Worm (Caenorhabditis elegans) whole organism, late embryonic: ENCODE data around the gene ergi-3.

Experiments
- C38D4.7 ChIP-seq: fragments of 200-800 bp; sonication (Bioruptor generic); optimal IDR thresholded peaks from 2 replicates; lab custom pipeline; 2018; ENCODE audit warnings: mild to moderate bottlenecking, missing genetic modification characterization, moderate library complexity, missing compliant biosample characterization
- ceh-18 ChIP-seq: sonication (generic microtip); optimal IDR thresholded peaks from 2 replicates; lab custom pipeline; 2016; ENCODE audit warnings: missing genetic modification characterization, missing compliant biosample characterization
- ceh-19 ChIP-seq: fragments of 200-800 bp; sonication (Bioruptor generic); optimal IDR thresholded peaks from 2 replicates; lab custom pipeline; 2018; ENCODE audit warnings: mild to moderate bottlenecking, missing genetic modification characterization, missing compliant biosample characterization
- ceh-22 ChIP-seq: sonication (generic microtip); optimal IDR thresholded peaks from 2 replicates; lab custom pipeline; 2017; ENCODE audit warnings: missing biosample characterization, missing genetic modification characterization
- ceh-31 ChIP-seq: sonication (generic microtip); optimal IDR thresholded peaks from 2 replicates; lab custom pipeline; 2016; ENCODE audit warnings: missing genetic modification characterization, missing compliant biosample characterization
- ceh-34 ChIP-seq: sonication (generic microtip); optimal IDR thresholded peaks from 2 replicates; lab custom pipeline; 2016; ENCODE audit warnings: mild to moderate bottlenecking, missing genetic modification characterization, missing compliant biosample characterization
- ceh-48 ChIP-seq: sonication (generic microtip); optimal IDR thresholded peaks from 2 replicates; lab custom pipeline; 2016; ENCODE audit warnings: missing genetic modification characterization, inconsistent platforms, missing compliant biosample characterization
- hlh-13 ChIP-seq: fragments of 200-800 bp; sonication (Bioruptor generic); optimal IDR thresholded peaks from 2 replicates; lab custom pipeline; 2018; ENCODE audit warnings: mild to moderate bottlenecking, missing genetic modification characterization, missing compliant biosample characterization
- lim-6 ChIP-seq: sonication (generic microtip); optimal IDR thresholded peaks from 2 replicates; lab custom pipeline; 2016; ENCODE audit warnings: missing genetic modification characterization, missing compliant biosample characterization
- lin-11 ChIP-seq: fragments of 200-800 bp; sonication (Bioruptor generic); optimal IDR thresholded peaks from 2 replicates; lab custom pipeline; 2018; ENCODE audit warnings: mild to moderate bottlenecking, missing genetic modification characterization, missing compliant biosample characterization
- madf-2 ChIP-seq: sonication (generic microtip); optimal IDR thresholded peaks from 2 replicates; lab custom pipeline; 2017; ENCODE audit warnings: missing genetic modification characterization, missing compliant biosample characterization
- nfya-1 ChIP-seq: sonication (generic microtip); optimal IDR thresholded peaks from 2 replicates; lab custom pipeline; 2017; ENCODE audit warnings: missing genetic modification characterization, mild to moderate bottlenecking, missing compliant biosample characterization, antibody characterized with exemption, moderate library complexity
- pros-1 ChIP-seq: fragments of 150-350 bp; optimal IDR thresholded peaks from 2 replicates; lab custom pipeline; 2014; ENCODE audit warnings: missing biosample characterization, missing genetic modification reagents, missing genetic modification characterization
- rnt-1 ChIP-seq: sonication (generic microtip); optimal IDR thresholded peaks from 2 replicates; lab custom pipeline; 2016; ENCODE audit warnings: missing genetic modification characterization, missing compliant biosample characterization
- syd-9 ChIP-seq: sonication (generic microtip); optimal IDR thresholded peaks from 2 replicates; lab custom pipeline; 2016; ENCODE audit warnings: mild to moderate bottlenecking, missing genetic modification characterization, moderate library complexity, missing compliant biosample characterization
- tbx-2 ChIP-seq: sonication (generic microtip); optimal IDR thresholded peaks from 2 replicates; lab custom pipeline; 2016; ENCODE audit warnings: missing genetic modification characterization, missing compliant biosample characterization
- unc-3 ChIP-seq, 2 experiments: fragments of 200-800 bp in 1 of 2; sonication (Bioruptor generic) in 1 of 2; sonication (generic microtip) in 1 of 2; conservative IDR thresholded peaks in 1 of 2; optimal IDR thresholded peaks in 1 of 2; 2 replicates each; pipeline versions ENCODE4 v1.3.6 to Lab custom; 2016 to 2022; ENCODE audit warnings: missing compliant biosample characterization in 2 of 2, missing genetic modification characterization in 2 of 2, missing genetic modification reagents in 1 of 2
- unc-42 ChIP-seq: sonication (generic microtip); optimal IDR thresholded peaks from 2 replicates; lab custom pipeline; 2016; ENCODE audit warnings: missing genotype, missing genetic modification characterization, missing compliant biosample characterization

Gene ergi-3

DNA sequence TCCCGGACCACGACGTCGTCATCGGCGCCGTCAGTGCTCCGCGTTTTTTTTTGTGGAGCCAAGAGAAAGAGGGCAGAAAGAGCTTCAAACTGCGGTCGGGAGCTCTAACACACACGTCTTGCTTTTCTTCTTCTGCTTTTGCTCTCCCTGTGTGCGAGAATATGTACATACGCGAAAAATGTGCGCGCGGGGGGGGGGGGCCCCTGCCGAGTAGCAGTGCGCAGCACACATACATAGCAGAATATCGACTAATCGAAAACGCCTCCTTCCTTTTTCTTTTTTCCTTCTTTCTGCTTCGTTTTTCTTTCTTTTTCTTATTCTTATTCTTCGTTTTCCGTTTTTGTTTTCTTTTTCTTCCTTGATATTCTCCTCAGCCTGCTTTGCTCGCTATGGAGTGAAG is 49.9 kb downstream of the ergi-3 start:
- TF ChIP-seq syd-9 (tag; lab: Kevin White, UChicago): peak; percentile 12
- TF ChIP-seq unc-3 (GFP tag; conservative IDR thresholded peaks at IDR 0.05; lab: Robert Waterston, UW): no peak; the same call in 1 of the 2 replicates
- TF ChIP-seq unc-3 (tag; optimal IDR thresholded peaks at IDR 0.05; lab: Kevin White, UChicago): peak; percentile 15
- peak; percentile 68 for TF ChIP-seq tbx-2
- peak; percentile 25 for TF ChIP-seq nfya-1
- peak; percentile 51 for TF ChIP-seq unc-42
- peak; percentile 86 for TF ChIP-seq ceh-48 (tag; lab: Kevin White, UChicago)
- TF ChIP-seq ceh-22 (tag; lab: Kevin White, UChicago): no peak
- TF ChIP-seq lim-6 (tag; lab: Kevin White, UChicago): no peak
- peak; percentile 70 for TF ChIP-seq ceh-31 (tag; lab: Kevin White, UChicago)
- TF ChIP-seq pros-1: peak; percentile 0
- TF ChIP-seq ceh-18 (tag; lab: Kevin White, UChicago): peak; percentile 37
- peak; percentile 12 for TF ChIP-seq ceh-34 (tag; lab: Kevin White, UChicago)
- peak; percentile 5 for TF ChIP-seq ceh-19
- TF ChIP-seq madf-2 (tag; lab: Kevin White, UChicago): no peak

DNA sequence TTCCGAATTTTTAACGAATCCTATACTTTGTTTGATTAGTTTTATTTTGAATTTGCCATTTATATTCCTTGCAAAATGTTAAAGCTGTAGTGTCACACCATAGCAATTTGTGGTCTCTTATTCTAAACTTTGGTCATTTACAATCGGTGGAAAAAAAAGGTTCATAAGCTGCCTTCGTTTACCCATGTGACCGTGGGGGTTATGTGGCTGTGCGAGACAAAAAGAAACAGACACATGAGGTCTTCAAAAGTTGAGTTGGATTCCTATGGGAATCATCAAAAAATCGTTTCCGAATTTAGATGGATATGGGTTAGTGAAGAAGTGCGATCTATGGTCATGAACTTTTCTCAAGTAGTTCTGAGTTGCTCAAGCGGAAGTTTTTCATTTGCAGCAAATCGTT is 52.2 kb downstream of the ergi-3 start:
- TF ChIP-seq ceh-31 (tag; lab: Kevin White, UChicago): no peak
- TF ChIP-seq lin-11: no peak
- no peak for TF ChIP-seq rnt-1
- TF ChIP-seq C38D4.7: no peak
- TF ChIP-seq hlh-13 (GFP tag; lab: Kevin White, UChicago): no peak
- TF ChIP-seq, all 69 proteins: peak for 0
